Fruit fly (Drosophila melanogaster) whole organism, pupa: ENCODE data around the gene CG7059.

Experiments
- CG8301 ChIP-seq: fragments of 200-800 bp; sonication (Bioruptor generic); optimal IDR thresholded peaks from 2 replicates; lab custom pipeline; 2018; ENCODE audit warnings: missing biosample characterization, mild to moderate bottlenecking, missing genetic modification characterization
- EcR ChIP-seq: fragments of 200-800 bp; sonication (Bioruptor generic); optimal IDR thresholded peaks from 3 replicates; lab custom pipeline; 2019; ENCODE audit warnings: missing biosample characterization, missing genetic modification characterization, mild to moderate bottlenecking, moderate library complexity, missing genetic modification reagents
- Pif1A ChIP-seq: fragments of 200-800 bp; sonication (Bioruptor generic); optimal IDR thresholded peaks from 3 replicates; lab custom pipeline; 2016; ENCODE audit warnings: missing biosample characterization, missing genetic modification characterization
- gl ChIP-seq: fragments of 200-800 bp; sonication (Bioruptor generic); optimal IDR thresholded peaks from 2 replicates; lab custom pipeline; 2018; ENCODE audit warnings: missing biosample characterization, mild to moderate bottlenecking, missing genetic modification characterization

- TF ChIP-seq CG8301 (tag; lab: Kevin White, UChicago): no peak
- TF ChIP-seq Pif1A (GFP tag; lab: Kevin White, UChicago): no peak
- TF ChIP-seq EcR: no peak
- no peak for TF ChIP-seq gl (tag; lab: Kevin White, UChicago)
Measured at dm6 chr3R:22424602-22425190, 35.1 kb downstream of the CG7059 start, which contains the start of gene pinta.
